Worm (Caenorhabditis elegans): ENCODE measurements around the gene fbxa-135.

ce11 chrV:15425368-15426091, 23.5 kb downstream of the fbxa-135 start, which contains the start of gene Y36E3A.2:
- no peak for TF ChIP-seq hmg-4 (GFP tag; optimal IDR thresholded peaks at IDR 0.05)
- TF ChIP-seq flt-1 (GFP tag; IDR thresholded peaks at IDR 0.05), result no peak

Measured in whole organism, early embryonic.